Fruit fly (Drosophila melanogaster): ENCODE results near the gene jp.

- TF ChIP-seq kay (GFP tag; ENCODE audit: borderline replicate concordance) (peak; percentile 18), ovo (GFP tag; optimal IDR thresholded peaks at IDR 0.05) (peak; percentile 48), CG7045 (GFP tag; optimal IDR thresholded peaks at IDR 0.05) (no peak), Clk (GFP tag; optimal IDR thresholded peaks at IDR 0.05) (no peak), Crg-1 (GFP tag; optimal IDR thresholded peaks at IDR 0.05) (peak; percentile 20), CG12768 (GFP tag; optimal IDR thresholded peaks at IDR 0.05) (peak; percentile 55), Mnt (GFP tag; optimal IDR thresholded peaks at IDR 0.05) (peak; percentile 77), CG14711 (tag; optimal IDR thresholded peaks at IDR 0.05) (no peak), CG11617 (GFP tag; optimal IDR thresholded peaks at IDR 0.05) (peak; percentile 13), pad (GFP tag; optimal IDR thresholded peaks at IDR 0.05) (no peak), toe (GFP tag; optimal IDR thresholded peaks at IDR 0.05) (peak; percentile 30), Hr96 (GFP tag; optimal IDR thresholded peaks at IDR 0.05) (peak; percentile 65), CG1620 (GFP tag; optimal IDR thresholded peaks at IDR 0.05) (peak; percentile 58)
Measured at dm6 chr2L:9613006-9613690, 46.6 kb upstream of the jp start, which contains the start of gene Trx2.
